Fruit fly (Drosophila melanogaster) whole organism, prepupa: ENCODE measurements around the gene CG15482.
A peak's percentile ranks its signal among the peaks of the same experiment; 100 is the strongest.

ENCODE experiments used
- Blimp-1 ChIP-seq: fragments of 200-800 bp; sonication (Bioruptor generic); optimal IDR thresholded peaks from 3 replicates; lab custom pipeline; 2017; ENCODE audit warnings: missing biosample characterization, missing genetic modification characterization, mild to moderate bottlenecking, moderate library complexity, missing genetic modification reagents
- CG11762 ChIP-seq: fragments of 200-800 bp; sonication (Bioruptor generic); optimal IDR thresholded peaks from 3 replicates; lab custom pipeline; 2016; ENCODE audit warnings: missing biosample characterization, missing genetic modification characterization; ENCODE audit not compliant: insufficient read depth
- CG1621 ChIP-seq: fragments of 200-800 bp; sonication (Bioruptor generic); optimal IDR thresholded peaks from 3 replicates; lab custom pipeline; 2018; ENCODE audit warnings: missing biosample characterization, mild to moderate bottlenecking, missing genetic modification characterization
- CG16779 ChIP-seq: fragments of 200-800 bp; sonication (Bioruptor generic); optimal IDR thresholded peaks from 3 replicates; lab custom pipeline; 2017; ENCODE audit warnings: missing biosample characterization, mild to moderate bottlenecking, missing genetic modification characterization
- CG3032 ChIP-seq: fragments of 200-800 bp; optimal IDR thresholded peaks from 2 replicates; lab custom pipeline; 2019; ENCODE audit warnings: missing biosample characterization, mild to moderate bottlenecking, missing genetic modification characterization, moderate library complexity
- CG31627 ChIP-seq: fragments of 200-800 bp; sonication (Bioruptor generic); optimal IDR thresholded peaks from 3 replicates; lab custom pipeline; 2016; ENCODE audit warnings: missing biosample characterization, missing genetic modification characterization
- CG3919 ChIP-seq: fragments of 200-800 bp; sonication (Bioruptor generic); optimal IDR thresholded peaks from 3 replicates; lab custom pipeline; 2016; ENCODE audit warnings: missing biosample characterization, missing genetic modification characterization
- CG4318 ChIP-seq: fragments of 200-800 bp; sonication (Bioruptor generic); optimal IDR thresholded peaks from 3 replicates; lab custom pipeline; 2017; ENCODE audit warnings: missing biosample characterization, mild to moderate bottlenecking, missing genetic modification characterization
- CG6163 ChIP-seq: fragments of 200-800 bp; sonication (Bioruptor generic); IDR thresholded peaks from 3 replicates; pipeline ENCODE4 v1.3.6; 2022; ENCODE audit warnings: missing biosample characterization, missing genetic modification characterization
- CG6792 ChIP-seq: fragments of 200-800 bp; sonication (Bioruptor generic); optimal IDR thresholded peaks from 3 replicates; lab custom pipeline; 2016; ENCODE audit warnings: missing biosample characterization, missing genetic modification characterization
- CG6854 ChIP-seq: fragments of 200-800 bp; sonication (Bioruptor generic); optimal IDR thresholded peaks from 2 replicates; lab custom pipeline; 2017; ENCODE audit warnings: missing biosample characterization, mild to moderate bottlenecking, missing genetic modification characterization
- CG8119 ChIP-seq: fragments of 200-800 bp; sonication (Bioruptor generic); IDR thresholded peaks from 3 replicates; pipeline ENCODE4 v1.3.6; 2022; ENCODE audit warnings: missing biosample characterization, missing genetic modification characterization
- CG8319 ChIP-seq: fragments of 200-800 bp; sonication (Bioruptor generic); optimal IDR thresholded peaks from 3 replicates; lab custom pipeline; 2016; ENCODE audit warnings: missing biosample characterization, missing genetic modification characterization
- CG9139 ChIP-seq: fragments of 200-800 bp; sonication (Bioruptor generic); optimal IDR thresholded peaks from 3 replicates; lab custom pipeline; 2017; ENCODE audit warnings: missing biosample characterization, mild to moderate bottlenecking, missing genetic modification characterization
- Eip75B ChIP-seq: fragments of 200-800 bp; sonication (Bioruptor generic); optimal IDR thresholded peaks from 3 replicates; lab custom pipeline; 2016; ENCODE audit warnings: missing biosample characterization, missing genetic modification characterization
- Eip78C ChIP-seq: fragments of 200-800 bp; sonication (Bioruptor generic); peaks from one replicate; lab custom pipeline; 2016; ENCODE audit warnings: missing biosample characterization, missing genetic modification characterization
- Eip93F ChIP-seq: fragments of 200-800 bp; sonication (Bioruptor generic); optimal IDR thresholded peaks from 2 replicates; lab custom pipeline; 2016; ENCODE audit warnings: missing biosample characterization, mild to moderate bottlenecking, missing genetic modification characterization
- OdsH ChIP-seq: fragments of 200-800 bp; sonication (Bioruptor generic); optimal IDR thresholded peaks from 3 replicates; lab custom pipeline; 2016; ENCODE audit warnings: missing biosample characterization, missing genetic modification characterization
- Sox14 ChIP-seq: fragments of 200-800 bp; sonication (Bioruptor generic); optimal IDR thresholded peaks from 3 replicates; lab custom pipeline; 2016; ENCODE audit warnings: missing biosample characterization, missing genetic modification characterization
- Sox15 ChIP-seq: fragments of 200-800 bp; sonication (Bioruptor generic); optimal IDR thresholded peaks from 3 replicates; lab custom pipeline; 2016; ENCODE audit warnings: missing biosample characterization, missing genetic modification characterization
- cyc ChIP-seq: fragments of 200-800 bp; sonication (Bioruptor generic); optimal IDR thresholded peaks from 3 replicates; lab custom pipeline; 2016; ENCODE audit warnings: missing biosample characterization, missing genetic modification characterization
- dac ChIP-seq: fragments of 200-800 bp; sonication (Bioruptor generic); optimal IDR thresholded peaks from 2 replicates; lab custom pipeline; 2017; ENCODE audit warnings: missing biosample characterization, mild to moderate bottlenecking, missing genetic modification characterization
- dsx ChIP-seq: fragments of 200-800 bp; optimal IDR thresholded peaks from 3 replicates; lab custom pipeline; 2019; ENCODE audit warnings: missing biosample characterization, mild to moderate bottlenecking, missing genetic modification characterization, moderate library complexity; ENCODE audit not compliant: poor library complexity, severe bottlenecking
- esn ChIP-seq: fragments of 200-800 bp; sonication (Bioruptor generic); optimal IDR thresholded peaks from 2 replicates; lab custom pipeline; 2016; ENCODE audit warnings: missing biosample characterization, mild to moderate bottlenecking, missing genetic modification characterization, moderate library complexity
- fd59A ChIP-seq: fragments of 200-800 bp; sonication (Bioruptor generic); optimal IDR thresholded peaks from 2 replicates; lab custom pipeline; 2017; ENCODE audit warnings: missing biosample characterization, mild to moderate bottlenecking, missing genetic modification characterization, missing genetic modification reagents
- lz ChIP-seq: fragments of 200-800 bp; sonication (Bioruptor generic); optimal IDR thresholded peaks from 3 replicates; lab custom pipeline; 2016; ENCODE audit warnings: missing biosample characterization, missing genetic modification characterization
- net ChIP-seq: fragments of 200-800 bp; sonication (Bioruptor generic); optimal IDR thresholded peaks from 3 replicates; lab custom pipeline; 2016; ENCODE audit warnings: missing biosample characterization, missing genetic modification characterization
- ss ChIP-seq, 2 experiments: fragments of 200-800 bp; sonication (Bioruptor generic); optimal IDR thresholded peaks; 2 replicates in 1 of 2; 3 replicates in 1 of 2; lab custom pipeline; 2017 to 2018; ENCODE audit warnings: mild to moderate bottlenecking in 2 of 2, missing biosample characterization in 2 of 2, missing genetic modification characterization in 2 of 2, moderate library complexity in 1 of 2
- svp ChIP-seq: fragments of 200-800 bp; sonication (Bioruptor generic); peaks from one replicate; lab custom pipeline; 2016; ENCODE audit warnings: missing biosample characterization, missing genetic modification characterization
- topi ChIP-seq: fragments of 200-800 bp; sonication (Bioruptor generic); optimal IDR thresholded peaks from 3 replicates; lab custom pipeline; 2016; ENCODE audit warnings: missing biosample characterization, missing genetic modification characterization
- vri ChIP-seq: fragments of 200-800 bp; sonication (Bioruptor generic); optimal IDR thresholded peaks from 3 replicates; lab custom pipeline; 2016; ENCODE audit warnings: missing biosample characterization, mild to moderate bottlenecking, missing genetic modification characterization

The CG15482 gene

dm6 chr2L:13191894-13192293, 19.7 kb downstream of the CG15482 start, which contains the start of the genes CG16974 and Edem2 (continued):
- no peak for TF ChIP-seq CG6792 (GFP tag; lab: Kevin White, UChicago)
- TF ChIP-seq dsx (GFP tag; lab: Kevin White, UChicago): no peak
- peak; percentile 68 for TF ChIP-seq Eip93F
- peak; percentile 17 for TF ChIP-seq CG6854
- TF ChIP-seq OdsH (GFP tag; lab: Kevin White, UChicago): no peak
- no peak for TF ChIP-seq CG16779
- TF ChIP-seq cyc (GFP tag; lab: Kevin White, UChicago): peak; percentile 61
- TF ChIP-seq CG3919 (GFP tag; lab: Kevin White, UChicago): no peak
- TF ChIP-seq Eip75B (GFP tag; lab: Kevin White, UChicago): no peak
- TF ChIP-seq net (GFP tag; lab: Kevin White, UChicago): no peak
- no peak for TF ChIP-seq CG11762
- TF ChIP-seq topi (GFP tag; lab: Kevin White, UChicago): no peak
- no peak for TF ChIP-seq CG8319 (GFP tag; lab: Kevin White, UChicago)

dm6 chr2L:13191052-13191678, 20.4 kb downstream of the CG15482 start:
- TF ChIP-seq CG3032 (no peak), CG8319 (GFP tag; lab: Kevin White, UChicago) (no peak), Eip78C (GFP tag; lab: Kevin White, UChicago) (peak; percentile 43), CG31627 (GFP tag; lab: Kevin White, UChicago) (no peak)

dm6 chr2L:13190534-13190933, 21.1 kb downstream of the CG15482 start:
- no peak for TF ChIP-seq ss (GFP tag; optimal IDR thresholded peaks at IDR 0.05; lab: Kevin White, UChicago)
- no peak for TF ChIP-seq Blimp-1
- TF ChIP-seq svp: peak; percentile 87
- peak; percentile 27 for TF ChIP-seq esn (GFP tag; lab: Kevin White, UChicago)
- TF ChIP-seq CG6163 (GFP tag; lab: Robert Waterston, UW): 0 out of 3 replicates have a peak, but pooled peaks have one; percentile 41
- peak; percentile 83 for TF ChIP-seq vri (GFP tag; lab: Kevin White, UChicago)
- TF ChIP-seq, all 60 proteins: peak for 4

dm6 chr2L:13183150-13183549, 28.5 kb downstream of the CG15482 start, which contains the start of gene Rsph1:
Gene Rsph1, plus strand, starts transcription at chr2L:13183450.
- no peak for TF ChIP-seq CG4318 (GFP tag; lab: Kevin White, UChicago)
- no peak for TF ChIP-seq Sox15 (GFP tag; lab: Kevin White, UChicago)
- TF ChIP-seq CG8119 (GFP tag; lab: Robert Waterston, UW): no peak
- TF ChIP-seq fd59A (GFP tag; lab: Kevin White, UChicago): no peak

- TF ChIP-seq svp (no peak), vri (GFP tag; lab: Kevin White, UChicago) (no peak), OdsH (GFP tag; lab: Kevin White, UChicago) (no peak), lz (GFP tag; lab: Kevin White, UChicago) (no peak), Sox14 (GFP tag; lab: Kevin White, UChicago) (no peak), CG9139 (GFP tag; lab: Kevin White, UChicago) (no peak), CG6792 (GFP tag; lab: Kevin White, UChicago) (no peak), CG1621 (tag; lab: Kevin White, UChicago) (no peak), dac (GFP tag; lab: Kevin White, UChicago) (no peak)
These were observed 29.2 kb downstream of the CG15482 start, which contains the start of gene Mgat3 for dm6 chr2L:13182415-13182814. Gene Mgat3, minus strand, starts transcription at chr2L:13182596.
